Worm (Caenorhabditis elegans) whole organism, L3 larva: Measurements from ENCODE around the gene hlh-11.

ENCODE experiments used
- lsy-12 ChIP-seq: sonication (generic microtip); optimal IDR thresholded peaks from 2 replicates; lab custom pipeline; 2016; ENCODE audit warnings: mild to moderate bottlenecking, missing genetic modification characterization, missing compliant biosample characterization
- nhr-77 ChIP-seq: fragments of 150-350 bp; optimal IDR thresholded peaks from 2 replicates; lab custom pipeline; 2014; ENCODE audit warnings: missing biosample characterization, missing genetic modification characterization
- unc-62 ChIP-seq: fragments of 150-350 bp; sonication (generic microtip); optimal IDR thresholded peaks from 4 replicates; lab custom pipeline; 2014; ENCODE audit warnings: missing biosample characterization, missing genetic modification reagents, missing genetic modification characterization

- TF ChIP-seq nhr-77 (tag; lab: Kevin White, UChicago) (no peak), lsy-12 (no peak), unc-62 (no peak)
These were observed 47.2 kb downstream of the hlh-11 start for ce11 chrIII:9666668-9667067.
